Worm (Caenorhabditis elegans) whole organism, mixed stage, embryonic: ENCODE results near the gene srh-28.
A peak's percentile ranks its signal among the peaks of the same experiment; 100 is the strongest.

Experiments used
- M03D4.4 ChIP-seq: sonication (generic microtip); optimal IDR thresholded peaks from 2 replicates; lab custom pipeline; 2017; ENCODE audit warnings: mild to moderate bottlenecking, missing genetic modification characterization, missing compliant biosample characterization
- bed-3 ChIP-seq: fragments of 200-800 bp; sonication (Bioruptor generic); optimal IDR thresholded peaks from 3 replicates; lab custom pipeline; 2018; ENCODE audit warnings: mild to moderate bottlenecking, missing genetic modification characterization, moderate library complexity, missing compliant biosample characterization
- blmp-1 ChIP-seq: fragments of 150-350 bp; optimal IDR thresholded peaks from 2 replicates; lab custom pipeline; 2014; ENCODE audit warnings: missing biosample characterization, missing genetic modification characterization
- ceh-39 ChIP-seq: fragments of 150-350 bp; optimal IDR thresholded peaks from 2 replicates; lab custom pipeline; 2014; ENCODE audit warnings: missing biosample characterization, missing genetic modification characterization
- ceh-43 ChIP-seq: fragments of 200-800 bp; sonication (Bioruptor generic); optimal IDR thresholded peaks from 2 replicates; lab custom pipeline; 2018; ENCODE audit warnings: mild to moderate bottlenecking, missing genetic modification characterization, moderate library complexity, missing compliant biosample characterization
- ceh-83 ChIP-seq: fragments of 200-800 bp; sonication (Bioruptor generic); optimal IDR thresholded peaks from 2 replicates; lab custom pipeline; 2018; ENCODE audit warnings: mild to moderate bottlenecking, missing genetic modification characterization, missing compliant biosample characterization
- ces-1 ChIP-seq: fragments of 150-350 bp; optimal IDR thresholded peaks from 2 replicates; lab custom pipeline; 2014; ENCODE audit warnings: missing biosample characterization, missing genetic modification reagents, missing genetic modification characterization
- cnd-1 ChIP-seq: fragments of 200-800 bp; sonication (Bioruptor generic); optimal IDR thresholded peaks from 2 replicates; lab custom pipeline; 2018; ENCODE audit warnings: mild to moderate bottlenecking, missing genetic modification characterization, missing compliant biosample characterization
- drap-1 ChIP-seq: fragments of 200-800 bp; sonication (Bioruptor generic); optimal IDR thresholded peaks from 3 replicates; lab custom pipeline; 2018; ENCODE audit warnings: mild to moderate bottlenecking, missing genetic modification characterization, missing compliant biosample characterization
- elt-1 ChIP-seq: sonication (generic microtip); optimal IDR thresholded peaks from 2 replicates; lab custom pipeline; 2017; ENCODE audit warnings: missing genetic modification characterization, mild to moderate bottlenecking, missing compliant biosample characterization, antibody characterized with exemption, moderate library complexity, borderline replicate concordance; ENCODE audit not compliant: insufficient read depth
- elt-3 ChIP-seq: fragments of 150-350 bp; optimal IDR thresholded peaks from 2 replicates; lab custom pipeline; 2014; ENCODE audit warnings: missing biosample characterization, missing genetic modification characterization
- flh-1 ChIP-seq: fragments of 200-800 bp; sonication (Bioruptor generic); optimal IDR thresholded peaks from 2 replicates; lab custom pipeline; 2018; ENCODE audit warnings: mild to moderate bottlenecking, missing genetic modification characterization, moderate library complexity, missing compliant biosample characterization
- hlh-1 ChIP-seq: fragments of 150-350 bp; optimal IDR thresholded peaks from 2 replicates; lab custom pipeline; 2014; ENCODE audit warnings: missing biosample characterization, missing genetic modification reagents, missing genetic modification characterization
- lin-13 ChIP-seq: fragments of 150-350 bp; optimal IDR thresholded peaks from 2 replicates; lab custom pipeline; 2014; ENCODE audit warnings: missing biosample characterization, missing genetic modification characterization
- lin-32 ChIP-seq: fragments of 200-800 bp; sonication (Bioruptor generic); optimal IDR thresholded peaks from 2 replicates; lab custom pipeline; 2018; ENCODE audit warnings: mild to moderate bottlenecking, missing genetic modification characterization, missing compliant biosample characterization
- lsy-2 ChIP-seq: fragments of 150-350 bp; optimal IDR thresholded peaks from 2 replicates; lab custom pipeline; 2014; ENCODE audit warnings: missing biosample characterization, missing genetic modification characterization
- mep-1 ChIP-seq: fragments of 150-350 bp; optimal IDR thresholded peaks from 2 replicates; lab custom pipeline; 2017; ENCODE audit warnings: missing biosample characterization, missing genetic modification reagents, missing genetic modification characterization, inconsistent platforms
- mls-2 ChIP-seq: sonication (generic microtip); optimal IDR thresholded peaks from 2 replicates; lab custom pipeline; 2016; ENCODE audit warnings: mild to moderate bottlenecking, missing genetic modification characterization, moderate library complexity, missing compliant biosample characterization
- nhr-12 ChIP-seq: fragments of 150-350 bp; optimal IDR thresholded peaks from 2 replicates; lab custom pipeline; 2014; ENCODE audit warnings: missing biosample characterization, missing genetic modification characterization
- nhr-237 ChIP-seq: fragments of 150-350 bp; optimal IDR thresholded peaks from 2 replicates; lab custom pipeline; 2014; ENCODE audit warnings: missing biosample characterization, missing genetic modification characterization
- pha-4 ChIP-seq: fragments of 150-350 bp; optimal IDR thresholded peaks from 2 replicates; lab custom pipeline; 2018; ENCODE audit warnings: missing biosample characterization, missing genetic modification reagents, missing genetic modification characterization
- snpc-4 ChIP-seq: fragments of 150-350 bp; optimal IDR thresholded peaks from 2 replicates; lab custom pipeline; 2014; ENCODE audit warnings: missing biosample characterization, missing genetic modification characterization
- sptf-1 ChIP-seq: sonication (generic microtip); optimal IDR thresholded peaks from 2 replicates; lab custom pipeline; 2017; ENCODE audit warnings: mild to moderate bottlenecking, missing genetic modification characterization, moderate library complexity, missing compliant biosample characterization
- tbx-8 ChIP-seq: fragments of 200-800 bp; sonication (Bioruptor generic); optimal IDR thresholded peaks from 2 replicates; lab custom pipeline; 2018; ENCODE audit warnings: mild to moderate bottlenecking, missing genetic modification characterization, moderate library complexity, missing compliant biosample characterization
- unc-120 ChIP-seq: sonication (generic microtip); optimal IDR thresholded peaks from 2 replicates; lab custom pipeline; 2017; ENCODE audit warnings: missing genetic modification characterization, missing compliant biosample characterization; ENCODE audit not compliant: poor library complexity, severe bottlenecking
- unc-62 ChIP-seq: fragments of 150-350 bp; optimal IDR thresholded peaks from 2 replicates; lab custom pipeline; 2014; ENCODE audit warnings: missing biosample characterization, missing genetic modification reagents, missing genetic modification characterization
- zip-8 ChIP-seq: fragments of 150-350 bp; optimal IDR thresholded peaks from 2 replicates; lab custom pipeline; 2014; ENCODE audit warnings: missing biosample characterization, missing genetic modification characterization
- ztf-11 ChIP-seq: fragments of 150-350 bp; optimal IDR thresholded peaks from 2 replicates; lab custom pipeline; 2014; ENCODE audit warnings: missing biosample characterization, missing genetic modification characterization

Gene srh-28

DNA sequence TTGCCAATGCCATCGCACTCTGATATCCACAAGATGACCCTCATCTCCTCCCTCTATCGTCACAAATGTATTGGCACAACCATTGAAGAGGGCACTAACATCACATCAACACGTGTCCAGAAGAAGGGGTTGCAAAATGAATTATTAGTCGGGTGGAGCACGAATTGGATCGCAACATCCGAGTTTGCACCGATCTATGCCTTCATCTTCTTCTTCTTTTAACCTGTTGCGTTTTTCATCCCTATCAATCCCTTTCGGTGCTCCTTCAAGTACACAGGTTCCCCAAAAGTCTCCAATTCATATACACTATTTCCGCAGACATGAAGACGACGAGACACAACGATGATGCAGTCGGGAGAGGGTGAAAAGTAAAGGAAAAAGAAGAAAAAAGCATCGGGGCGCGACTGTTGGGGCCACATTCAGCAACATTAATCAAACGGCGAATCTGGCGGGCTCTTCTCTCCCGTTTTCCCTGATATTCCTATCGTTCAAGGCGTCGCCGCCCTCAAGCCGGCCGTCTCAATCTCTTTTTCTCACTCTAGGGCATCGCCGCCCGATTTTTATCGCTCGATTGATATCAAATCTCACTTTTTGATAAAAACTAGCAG is 24.0 kb downstream of the srh-28 start:
- peak; percentile 32 for TF ChIP-seq hlh-1 (tag; lab: Kevin White, UChicago)
- TF ChIP-seq lsy-2 (tag; lab: Kevin White, UChicago): no peak
- peak; percentile 65 for TF ChIP-seq unc-120 (tag; lab: Kevin White, UChicago)

DNA sequence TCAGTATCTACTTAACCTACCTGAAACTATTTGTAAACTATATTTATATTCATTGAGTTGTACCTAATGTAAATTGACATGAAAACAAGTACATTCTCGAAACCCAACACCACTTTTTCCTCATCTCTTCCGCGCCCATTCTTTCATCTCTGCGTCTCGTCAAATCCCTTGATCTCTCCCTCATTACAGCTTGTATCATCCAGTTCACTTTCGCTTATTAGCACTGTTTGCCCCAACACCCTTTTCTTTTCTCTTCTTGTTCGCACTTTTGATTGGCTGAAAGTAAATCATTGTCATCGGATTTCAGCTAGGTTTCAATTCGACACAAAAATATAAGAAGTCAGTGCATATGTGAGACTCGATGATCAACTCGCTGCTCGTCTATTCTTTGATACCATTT is 30.8 kb downstream of the srh-28 start, which contains the start of gene T25F10.3:
T25F10.3 (plus strand) TSS at position 308 of the 400 bp plus-strand sequence.
- TF ChIP-seq blmp-1 (tag; lab: Kevin White, UChicago) (peak; percentile 30), hlh-1 (tag; lab: Kevin White, UChicago) (no peak)

DNA sequence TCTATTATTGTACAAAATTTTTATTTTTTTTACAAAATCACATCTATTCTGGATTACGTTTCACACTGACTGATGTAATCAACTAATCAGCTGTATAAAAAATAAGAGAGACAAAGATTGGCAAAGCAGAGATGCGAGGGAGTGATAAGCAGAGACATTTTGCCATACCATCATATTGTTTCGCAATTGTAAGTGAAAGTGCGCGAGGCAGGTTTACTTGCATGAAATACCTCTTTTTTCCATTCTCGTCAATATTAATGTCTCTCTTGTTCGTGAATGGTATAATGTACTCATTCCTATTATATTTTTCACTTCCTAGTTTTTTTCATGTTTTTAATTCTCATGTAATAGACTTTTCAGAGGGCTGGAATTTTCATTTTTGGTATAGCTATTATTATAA is 38.7 kb downstream of the srh-28 start:
- TF ChIP-seq unc-120 (tag; lab: Kevin White, UChicago) (no peak), hlh-1 (tag; lab: Kevin White, UChicago) (no peak), elt-1 (tag; lab: Kevin White, UChicago) (peak; percentile 59), flh-1 (no peak), blmp-1 (tag; lab: Kevin White, UChicago) (peak; percentile 15), nhr-237 (tag; lab: Kevin White, UChicago) (no peak), ces-1 (GFP tag; lab: Kevin White, UChicago) (no peak), lin-13 (tag; lab: Kevin White, UChicago) (no peak), mls-2 (tag; lab: Kevin White, UChicago) (no peak), mep-1 (tag; lab: Kevin White, UChicago) (no peak), elt-3 (no peak), ceh-39 (no peak)

DNA sequence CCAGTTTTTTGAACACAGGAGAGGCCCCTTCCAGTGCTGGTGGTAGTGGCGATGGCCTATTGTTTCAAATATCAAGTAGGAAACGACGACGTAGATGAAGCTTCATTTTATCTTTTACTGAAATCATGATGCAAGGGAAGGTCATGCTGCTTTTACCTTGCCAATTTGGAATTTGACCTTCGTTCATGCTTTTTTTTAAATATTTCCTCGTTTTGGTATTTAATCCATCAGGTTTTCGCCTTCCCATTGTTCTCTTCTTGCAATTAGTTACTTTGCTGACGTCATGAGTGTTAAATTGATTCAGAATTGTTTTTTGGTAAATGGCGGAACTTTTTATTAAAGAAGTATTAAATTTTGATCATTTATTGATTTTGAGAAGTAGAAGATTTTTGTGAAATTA is 39.5 kb downstream of the srh-28 start:
- no peak for TF ChIP-seq unc-62 (GFP tag; lab: Kevin White, UChicago)
- no peak for TF ChIP-seq drap-1 (GFP tag; lab: Kevin White, UChicago)
- no peak for TF ChIP-seq cnd-1 (tag; lab: Kevin White, UChicago)
- TF ChIP-seq hlh-1 (tag; lab: Kevin White, UChicago): no peak
- TF ChIP-seq ztf-11 (tag; lab: Kevin White, UChicago): no peak
- TF ChIP-seq sptf-1 (tag; lab: Kevin White, UChicago): no peak
- no peak for TF ChIP-seq ceh-83 (GFP tag; lab: Kevin White, UChicago)
- TF ChIP-seq bed-3 (GFP tag; lab: Kevin White, UChicago): no peak
- no peak for TF ChIP-seq tbx-8 (GFP tag; lab: Kevin White, UChicago)
- TF ChIP-seq ces-1 (GFP tag; lab: Kevin White, UChicago): no peak
- no peak for TF ChIP-seq M03D4.4 (tag; lab: Kevin White, UChicago)
- TF ChIP-seq lin-32 (GFP tag; lab: Kevin White, UChicago): no peak

DNA sequence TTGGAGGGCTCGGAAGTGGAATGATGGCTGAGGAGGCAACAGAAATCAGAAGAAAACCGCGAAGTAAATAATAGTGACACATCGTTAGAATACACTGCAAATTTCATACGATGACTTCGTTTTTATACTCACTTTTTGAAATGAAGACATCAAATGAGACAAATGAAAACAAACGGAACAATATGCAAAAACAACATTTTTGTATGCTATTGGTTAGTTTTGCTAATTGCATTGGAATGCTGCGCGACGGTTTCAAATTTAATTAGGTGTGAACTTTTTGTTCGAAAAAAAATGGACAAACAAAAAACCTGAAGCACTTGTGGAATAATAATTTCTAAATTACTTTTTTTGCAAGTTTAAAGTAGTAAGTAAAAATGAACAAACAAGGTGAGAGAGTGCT is 42.6 kb downstream of the srh-28 start, which contains the start of gene grl-8:
grl-8 (minus strand) TSS at position 101 of the 400 bp plus-strand sequence.
- TF ChIP-seq tbx-8 (GFP tag; lab: Kevin White, UChicago): no peak
- TF ChIP-seq lin-32 (GFP tag; lab: Kevin White, UChicago): no peak
- TF ChIP-seq ces-1 (GFP tag; lab: Kevin White, UChicago): peak; percentile 19

DNA sequence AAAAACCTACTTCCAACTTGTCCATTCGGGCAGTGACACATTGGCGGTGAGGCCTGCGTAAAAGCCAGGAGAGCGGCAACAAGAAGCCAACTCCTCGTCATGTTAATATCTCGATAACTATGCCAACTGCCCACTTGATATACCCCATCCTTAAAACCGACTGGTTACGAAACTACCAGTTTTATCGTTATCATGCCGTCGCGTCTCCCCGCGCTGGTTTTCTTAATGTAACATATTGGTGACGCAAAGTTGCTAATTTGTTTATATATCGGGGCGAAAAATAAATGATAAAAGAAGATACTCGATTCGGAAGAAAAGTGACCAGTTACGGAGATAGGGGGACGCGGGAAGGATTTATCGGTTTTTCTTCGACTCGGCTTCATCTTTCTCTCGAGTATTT is 44.0 kb downstream of the srh-28 start, which contains the start of gene grl-9:
grl-9 (minus strand) TSS at position 101 of the 400 bp plus-strand sequence.
- TF ChIP-seq cnd-1 (tag; lab: Kevin White, UChicago) (no peak), snpc-4 (no peak), nhr-237 (tag; lab: Kevin White, UChicago) (no peak), sptf-1 (tag; lab: Kevin White, UChicago) (no peak), nhr-12 (tag; lab: Kevin White, UChicago) (no peak), mep-1 (tag; lab: Kevin White, UChicago) (no peak), unc-62 (GFP tag; lab: Kevin White, UChicago) (no peak), zip-8 (no peak), mls-2 (tag; lab: Kevin White, UChicago) (no peak), elt-3 (no peak), lin-32 (GFP tag; lab: Kevin White, UChicago) (no peak), ceh-39 (no peak), ceh-43 (no peak), lin-13 (tag; lab: Kevin White, UChicago) (no peak), pha-4 (tag; lab: Kevin White, UChicago) (no peak), hlh-1 (tag; lab: Kevin White, UChicago) (no peak), flh-1 (no peak), unc-120 (tag; lab: Kevin White, UChicago) (no peak), ces-1 (GFP tag; lab: Kevin White, UChicago) (no peak)
